Fruit fly (Drosophila melanogaster): ENCODE measurements around the gene fal.

The fal gene

DNA sequence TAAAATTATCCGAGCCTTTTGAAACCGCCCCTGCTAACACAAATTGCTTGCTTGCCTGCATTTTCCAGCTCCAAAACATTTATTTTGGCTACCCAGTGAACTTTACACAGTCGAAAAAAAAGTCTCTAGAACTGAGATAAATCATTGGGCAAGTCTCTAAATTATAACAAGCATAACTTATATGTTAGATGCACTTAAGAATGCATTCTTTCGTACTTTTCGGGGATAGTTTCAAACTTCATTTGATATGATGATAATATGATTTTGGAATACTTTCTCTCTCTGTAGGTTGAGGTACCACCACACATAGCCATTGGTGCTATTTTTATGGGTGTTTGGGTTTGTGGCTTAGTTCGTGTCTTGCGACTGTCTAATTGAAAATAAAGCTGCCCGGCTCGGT is 20.5 kb downstream of the fal start:
- TF ChIP-seq Pif1A (GFP tag; optimal IDR thresholded peaks at IDR 0.05) (peak; percentile 73), EcR (GFP tag; optimal IDR thresholded peaks at IDR 0.05) (no peak), CG17806 (tag; optimal IDR thresholded peaks at IDR 0.05) (no peak), CG10348 (GFP tag; IDR thresholded peaks at IDR 0.05) (peak; percentile 76), CG12605 (GFP tag; IDR thresholded peaks at IDR 0.05) (peak; percentile 84), CG15710 (tag; optimal IDR thresholded peaks at IDR 0.05) (no peak), CG32121 (GFP tag; IDR thresholded peaks at IDR 0.05) (peak; percentile 93), Snoo (tag; optimal IDR thresholded peaks at IDR 0.05) (no peak), CG34367 (tag; optimal IDR thresholded peaks at IDR 0.05) (no peak), CG8159 (tag; optimal IDR thresholded peaks at IDR 0.05) (no peak), CG14655 (GFP tag; optimal IDR thresholded peaks at IDR 0.05) (peak; percentile 87), CG4496 (GFP tag; IDR thresholded peaks at IDR 0.05) (peak; percentile 92), CG9948 (tag; optimal IDR thresholded peaks at IDR 0.05) (no peak), gl (tag; optimal IDR thresholded peaks at IDR 0.05) (no peak), fd96Ca (GFP tag; IDR thresholded peaks at IDR 0.05) (peak; percentile 81), CG13204 (GFP tag; optimal IDR thresholded peaks at IDR 0.05) (no peak), Ets98B (GFP tag; IDR thresholded peaks at IDR 0.05) (peak; percentile 92), D1 (tag; optimal IDR thresholded peaks at IDR 0.05) (no peak), Pif1B (GFP tag; optimal IDR thresholded peaks at IDR 0.05) (peak; percentile 63), rn (GFP tag; IDR thresholded peaks at IDR 0.05) (peak; percentile 75), CG8301 (tag; optimal IDR thresholded peaks at IDR 0.05) (peak; percentile 88)

DNA sequence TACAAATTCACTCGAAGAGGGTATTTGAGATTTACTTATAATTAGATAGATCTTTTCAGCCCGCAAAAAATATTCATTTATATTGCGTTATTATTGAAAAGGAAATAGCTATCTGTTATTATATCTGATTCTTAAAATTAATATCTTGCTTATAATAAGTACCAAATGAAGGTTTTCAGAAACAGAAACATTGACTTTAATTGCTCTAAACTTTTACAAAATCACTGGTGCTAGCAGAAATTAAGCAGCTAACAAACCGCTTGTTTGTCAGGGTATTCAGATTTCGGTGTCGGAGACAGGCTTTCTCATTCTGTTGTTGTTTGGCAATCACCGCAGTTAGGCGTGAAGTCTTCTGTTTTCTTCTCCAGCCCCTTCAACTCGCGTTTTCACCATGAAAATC is 22.3 kb downstream of the fal start:
- peak; percentile 51 for TF ChIP-seq CG14655 (GFP tag; optimal IDR thresholded peaks at IDR 0.05)
- peak; percentile 10 for TF ChIP-seq CG8301 (tag; optimal IDR thresholded peaks at IDR 0.05)
- TF ChIP-seq Snoo (tag; optimal IDR thresholded peaks at IDR 0.05) = no peak

DNA sequence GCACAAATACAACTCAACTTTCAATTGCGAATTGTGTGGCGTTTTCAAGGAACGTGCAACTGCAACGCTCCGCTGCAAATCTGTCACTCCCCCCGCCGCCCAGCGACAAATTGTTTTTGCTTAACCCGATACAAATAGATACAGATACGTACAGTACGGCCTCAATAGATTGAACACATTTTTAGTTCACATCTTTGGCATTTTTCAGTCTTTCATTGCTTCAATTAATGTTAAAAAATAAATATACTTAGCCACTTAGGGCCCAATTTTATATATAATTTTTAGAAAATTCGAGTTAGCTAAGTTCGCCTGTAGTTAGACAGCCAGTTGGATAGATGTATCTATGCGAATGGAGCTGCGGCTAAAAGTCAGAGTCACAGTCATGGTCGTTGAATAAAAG is 31.7 kb downstream of the fal start:
- TF ChIP-seq CG32121 (GFP tag; IDR thresholded peaks at IDR 0.05) (peak; percentile 80), fd96Ca (GFP tag; IDR thresholded peaks at IDR 0.05) (peak; percentile 39; the same call in 1 of the 3 replicates), gl (tag; optimal IDR thresholded peaks at IDR 0.05) (no peak), CG14655 (GFP tag; optimal IDR thresholded peaks at IDR 0.05) (peak; percentile 73), Pif1A (GFP tag; optimal IDR thresholded peaks at IDR 0.05) (peak; percentile 26), CG12605 (GFP tag; IDR thresholded peaks at IDR 0.05) (peak; percentile 55), Snoo (tag; optimal IDR thresholded peaks at IDR 0.05) (no peak), CG4496 (GFP tag; IDR thresholded peaks at IDR 0.05) (peak; percentile 79), EcR (GFP tag; optimal IDR thresholded peaks at IDR 0.05) (no peak), CG9948 (tag; optimal IDR thresholded peaks at IDR 0.05) (peak; percentile 22), CG8301 (tag; optimal IDR thresholded peaks at IDR 0.05) (peak; percentile 58), Ets98B (GFP tag; IDR thresholded peaks at IDR 0.05) (peak; percentile 80)

DNA sequence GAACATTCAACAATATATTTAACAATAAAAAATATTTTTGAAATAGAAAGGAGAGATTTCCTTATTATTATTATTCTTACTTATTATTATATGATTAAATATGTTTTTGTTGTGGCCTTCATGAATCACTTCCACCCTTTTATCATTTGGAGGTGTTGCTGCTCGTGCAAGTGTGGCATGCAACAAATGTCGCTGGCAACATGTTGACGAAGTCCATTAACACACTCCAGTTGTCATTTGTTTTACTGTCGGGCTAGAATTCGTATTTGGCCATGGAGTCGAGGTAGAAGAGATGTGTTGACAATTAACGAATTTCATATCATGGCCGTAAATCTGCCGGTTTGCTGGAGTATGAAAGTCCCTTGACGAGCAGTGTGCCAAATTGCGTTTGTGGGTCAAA is 32.9 kb downstream of the fal start:
- TF ChIP-seq CG8301 (tag; optimal IDR thresholded peaks at IDR 0.05) = no peak
- no peak for TF ChIP-seq EcR (GFP tag; optimal IDR thresholded peaks at IDR 0.05)
- no peak for TF ChIP-seq CG4496 (GFP tag; IDR thresholded peaks at IDR 0.05)
- no peak for TF ChIP-seq Snoo (tag; optimal IDR thresholded peaks at IDR 0.05)
- TF ChIP-seq D1 (tag; optimal IDR thresholded peaks at IDR 0.05) = no peak
- TF ChIP-seq CG8159 (tag; optimal IDR thresholded peaks at IDR 0.05) = no peak
- TF ChIP-seq CG12605 (GFP tag; IDR thresholded peaks at IDR 0.05) = no peak
- no peak for TF ChIP-seq CG14655 (GFP tag; optimal IDR thresholded peaks at IDR 0.05)
- no peak for TF ChIP-seq Pif1B (GFP tag; optimal IDR thresholded peaks at IDR 0.05)
- TF ChIP-seq CG13204 (GFP tag; optimal IDR thresholded peaks at IDR 0.05) = no peak

DNA sequence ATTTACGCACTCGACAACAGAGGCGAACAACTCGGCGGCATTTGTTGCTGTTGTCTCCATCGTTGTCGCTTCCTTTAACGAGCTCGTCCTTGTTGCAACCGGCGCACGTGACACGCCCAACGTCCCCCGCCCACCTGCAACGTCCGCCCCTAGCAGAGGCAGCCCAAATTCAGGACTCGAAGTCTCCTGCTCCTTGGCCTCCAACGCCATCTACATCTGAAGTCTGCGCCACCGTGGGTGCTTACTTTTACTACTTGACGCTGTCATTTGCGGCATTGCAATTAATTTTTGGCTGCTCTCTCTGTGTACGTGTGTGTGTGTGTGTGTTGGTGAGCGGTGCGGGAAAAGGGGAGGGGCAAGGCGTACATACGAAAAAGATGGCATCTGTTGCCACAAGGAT is 33.7 kb downstream of the fal start:
- TF ChIP-seq CG34367 (tag; optimal IDR thresholded peaks at IDR 0.05) (no peak), EcR (GFP tag; optimal IDR thresholded peaks at IDR 0.05) (no peak), gl (tag; optimal IDR thresholded peaks at IDR 0.05) (no peak), CG12605 (GFP tag; IDR thresholded peaks at IDR 0.05) (no peak), CG15710 (tag; optimal IDR thresholded peaks at IDR 0.05) (no peak), CG14655 (GFP tag; optimal IDR thresholded peaks at IDR 0.05) (no peak), CG8159 (tag; optimal IDR thresholded peaks at IDR 0.05) (no peak), Ets98B (GFP tag; IDR thresholded peaks at IDR 0.05) (no peak), CG4496 (GFP tag; IDR thresholded peaks at IDR 0.05) (no peak), CG13204 (GFP tag; optimal IDR thresholded peaks at IDR 0.05) (no peak), rn (GFP tag; IDR thresholded peaks at IDR 0.05) (no peak), D1 (tag; optimal IDR thresholded peaks at IDR 0.05) (no peak), Pif1B (GFP tag; optimal IDR thresholded peaks at IDR 0.05) (no peak), Snoo (tag; optimal IDR thresholded peaks at IDR 0.05) (no peak), Pif1A (GFP tag; optimal IDR thresholded peaks at IDR 0.05) (no peak), fd96Ca (GFP tag; IDR thresholded peaks at IDR 0.05) (no peak), CG10348 (GFP tag; IDR thresholded peaks at IDR 0.05) (no peak), CG32121 (GFP tag; IDR thresholded peaks at IDR 0.05) (no peak)

DNA sequence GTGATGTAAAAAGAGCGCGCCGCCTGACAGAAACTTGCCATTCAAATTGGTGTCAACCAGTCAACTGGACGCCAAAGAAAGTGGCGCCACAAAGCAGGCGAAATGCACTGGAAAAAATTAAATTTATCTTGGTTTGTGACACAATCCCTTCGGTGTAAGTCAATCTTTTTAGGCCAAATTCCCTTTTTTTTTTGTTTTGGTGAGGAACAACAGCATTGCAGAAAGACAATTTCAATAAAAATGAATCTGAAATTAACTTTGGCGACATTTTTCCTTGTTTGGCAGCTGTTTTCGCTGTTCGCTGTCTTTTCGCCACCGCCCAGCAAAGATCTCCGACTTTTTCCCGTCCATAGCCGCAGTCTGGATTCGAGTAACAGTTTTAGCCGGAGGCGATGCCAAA is 35.1 kb downstream of the fal start:
- TF ChIP-seq CG8301 (tag; optimal IDR thresholded peaks at IDR 0.05) = peak; percentile 74
- peak; percentile 57 for TF ChIP-seq CG14655 (GFP tag; optimal IDR thresholded peaks at IDR 0.05)
- TF ChIP-seq CG12605 (GFP tag; IDR thresholded peaks at IDR 0.05) = no peak
- no peak for TF ChIP-seq D1 (tag; optimal IDR thresholded peaks at IDR 0.05)
- peak; percentile 6 for TF ChIP-seq Pif1B (GFP tag; optimal IDR thresholded peaks at IDR 0.05)
- TF ChIP-seq CG32121 (GFP tag; IDR thresholded peaks at IDR 0.05) = peak; percentile 38; the same call in 1 of the 2 replicates
- peak; percentile 58 for TF ChIP-seq Pif1A (GFP tag; optimal IDR thresholded peaks at IDR 0.05)
- no peak for TF ChIP-seq EcR (GFP tag; optimal IDR thresholded peaks at IDR 0.05)
- TF ChIP-seq CG8159 (tag; optimal IDR thresholded peaks at IDR 0.05) = no peak
- TF ChIP-seq CG9948 (tag; optimal IDR thresholded peaks at IDR 0.05) = no peak
- peak; percentile 57; the same call in 1 of the 3 replicates for TF ChIP-seq CG4496 (GFP tag; IDR thresholded peaks at IDR 0.05)
- no peak for TF ChIP-seq CG13204 (GFP tag; optimal IDR thresholded peaks at IDR 0.05)
- no peak for TF ChIP-seq Snoo (tag; optimal IDR thresholded peaks at IDR 0.05)
- peak; percentile 72 for TF ChIP-seq fd96Ca (GFP tag; IDR thresholded peaks at IDR 0.05)
- TF ChIP-seq gl (tag; optimal IDR thresholded peaks at IDR 0.05) = no peak
- TF ChIP-seq CG10348 (GFP tag; IDR thresholded peaks at IDR 0.05) = no peak
- peak; percentile 68 for TF ChIP-seq Ets98B (GFP tag; IDR thresholded peaks at IDR 0.05)
- no peak for TF ChIP-seq CG15710 (tag; optimal IDR thresholded peaks at IDR 0.05)
- TF ChIP-seq rn (GFP tag; IDR thresholded peaks at IDR 0.05) = no peak
- no peak for TF ChIP-seq CG17806 (tag; optimal IDR thresholded peaks at IDR 0.05)
- TF ChIP-seq CG34367 (tag; optimal IDR thresholded peaks at IDR 0.05) = no peak

All from whole organism, pupa.